Worm (Caenorhabditis elegans): ENCODE data around the gene ril-2.

Gene ril-2

ce11 chrV:12549604-12550003 is 49.4 kb downstream of the ril-2 start:
- TF ChIP-seq unc-39 (tag; optimal IDR thresholded peaks at IDR 0.05) = no peak
- peak; percentile 1 for TF ChIP-seq nhr-129 (tag; optimal IDR thresholded peaks at IDR 0.05)
- TF ChIP-seq ama-1 (optimal IDR thresholded peaks at IDR 0.05) = peak; percentile 69

- TF ChIP-seq Y55F3AM.14 (GFP tag; optimal IDR thresholded peaks at IDR 0.05) (no peak), nhr-25 (tag; optimal IDR thresholded peaks at IDR 0.05) (peak; percentile 38), ama-1 (optimal IDR thresholded peaks at IDR 0.05) (peak; percentile 95), peb-1 (tag; optimal IDR thresholded peaks at IDR 0.05) (no peak), R02D3.7 (tag; optimal IDR thresholded peaks at IDR 0.05) (no peak), unc-55 (GFP tag; optimal IDR thresholded peaks at IDR 0.05) (no peak), dmd-4 (tag; optimal IDR thresholded peaks at IDR 0.05) (no peak), F13H6.1 (tag; optimal IDR thresholded peaks at IDR 0.05) (no peak), mbf-1 (tag; optimal IDR thresholded peaks at IDR 0.05) (no peak), egl-27 (tag; optimal IDR thresholded peaks at IDR 0.05) (no peak), mab-5 (tag; optimal IDR thresholded peaks at IDR 0.05) (no peak), nhr-237 (tag; optimal IDR thresholded peaks at IDR 0.05) (no peak), nhr-129 (tag; optimal IDR thresholded peaks at IDR 0.05) (peak; percentile 45), nhr-23 (tag; optimal IDR thresholded peaks at IDR 0.05) (no peak), ceh-82 (tag; optimal IDR thresholded peaks at IDR 0.05) (no peak), lin-11 (tag; optimal IDR thresholded peaks at IDR 0.05) (no peak), nhr-11 (tag; optimal IDR thresholded peaks at IDR 0.05) (no peak), lin-39 (tag; optimal IDR thresholded peaks at IDR 0.05) (no peak), crh-2 (tag; optimal IDR thresholded peaks at IDR 0.05) (no peak), sma-9 (GFP tag; optimal IDR thresholded peaks at IDR 0.05) (peak; percentile 70), sma-9 (tag; optimal IDR thresholded peaks at IDR 0.05) (no peak), unc-39 (tag; optimal IDR thresholded peaks at IDR 0.05) (no peak), ztf-1 (GFP tag; conservative IDR thresholded peaks at IDR 0.05) (no peak), sma-3 (GFP tag; optimal IDR thresholded peaks at IDR 0.05) (peak; percentile 79), nhr-21 (tag; optimal IDR thresholded peaks at IDR 0.05) (peak; percentile 89), unc-62 (GFP tag; optimal IDR thresholded peaks at IDR 0.05) (no peak), nhr-10 (tag; optimal IDR thresholded peaks at IDR 0.05) (no peak), blmp-1 (tag; optimal IDR thresholded peaks at IDR 0.05; ENCODE audit: insufficient read depth) (peak; percentile 57), lin-13 (GFP tag; optimal IDR thresholded peaks at IDR 0.05) (no peak), nhr-12 (tag; optimal IDR thresholded peaks at IDR 0.05) (no peak), elt-1 (tag; optimal IDR thresholded peaks at IDR 0.05) (no peak), nhr-77 (tag; optimal IDR thresholded peaks at IDR 0.05) (no peak), mdl-1 (tag; optimal IDR thresholded peaks at IDR 0.05) (no peak), ztf-11 (tag; optimal IDR thresholded peaks at IDR 0.05) (no peak), aly-2 (tag; optimal IDR thresholded peaks at IDR 0.05) (no peak), zag-1 (tag; optimal IDR thresholded peaks at IDR 0.05) (no peak), skn-1 (tag; optimal IDR thresholded peaks at IDR 0.05) (no peak), fos-1 (tag; optimal IDR thresholded peaks at IDR 0.05) (no peak), nhr-6 (tag; optimal IDR thresholded peaks at IDR 0.05) (no peak), alr-1 (tag; optimal IDR thresholded peaks at IDR 0.05) (no peak), gmeb-1 (tag; optimal IDR thresholded peaks at IDR 0.05) (peak; percentile 1), ZK546.5 (tag; optimal IDR thresholded peaks at IDR 0.05) (no peak), snpc-4 (tag; optimal IDR thresholded peaks at IDR 0.05) (no peak), elt-3 (tag; optimal IDR thresholded peaks at IDR 0.05) (no peak), ceh-16 (tag; optimal IDR thresholded peaks at IDR 0.05) (no peak), C34F6.9 (tag; optimal IDR thresholded peaks at IDR 0.05) (no peak), lsy-2 (tag; optimal IDR thresholded peaks at IDR 0.05) (peak in 1 of 2 experiments; percentile 29), ztf-4 (tag; optimal IDR thresholded peaks at IDR 0.05) (no peak), sem-4 (tag; optimal IDR thresholded peaks at IDR 0.05) (no peak)
These were observed 50.1 kb downstream of the ril-2 start for ce11 chrV:12548830-12549229.
